Fruit fly (Drosophila melanogaster): ENCODE measurements around the gene Teh3.

Teh3 gene

dm6 chr3L:4232227-4232626 lies 47.8 kb upstream of the Teh3 start (continued):
- TF ChIP-seq Dll (GFP tag; IDR thresholded peaks at IDR 0.05; ENCODE audit: partially characterized antibody) (no peak), gsb (GFP tag; IDR thresholded peaks at IDR 0.05) (no peak), Doc3 (GFP tag; IDR thresholded peaks at IDR 0.05; ENCODE audit: partially characterized antibody) (no peak), NC2α (GFP tag; optimal IDR thresholded peaks at IDR 0.05) (no peak), usp (GFP tag; optimal IDR thresholded peaks at IDR 0.05) (no peak), CG9817 (tag; optimal IDR thresholded peaks at IDR 0.05) (no peak), CG12769 (tag; optimal IDR thresholded peaks at IDR 0.05) (peak; percentile 8), onecut (GFP tag; IDR thresholded peaks at IDR 0.05) (no peak), NK7.1 (GFP tag; optimal IDR thresholded peaks at IDR 0.05) (no peak), Ssrp (tag; optimal IDR thresholded peaks at IDR 0.05) (no peak), bbx (GFP tag; IDR thresholded peaks at IDR 0.05; ENCODE audit: partially characterized antibody) (0 out of 2 replicates have a peak, but pooled peaks have one; percentile 23), CG9727 (GFP tag; optimal IDR thresholded peaks at IDR 0.05) (no peak), Ptx1 (GFP tag; IDR thresholded peaks at IDR 0.05) (no peak), Sry-β (GFP tag; optimal IDR thresholded peaks at IDR 0.05) (no peak), nmo (GFP tag; optimal IDR thresholded peaks at IDR 0.05) (no peak), Nf-YC (tag; optimal IDR thresholded peaks at IDR 0.05) (peak; percentile 3), CG14014 (GFP tag; IDR thresholded peaks at IDR 0.05) (no peak), klu (GFP tag; IDR thresholded peaks at IDR 0.05) (no peak), dmrt11E (tag; optimal IDR thresholded peaks at IDR 0.05) (no peak), CG7786 (GFP tag; optimal IDR thresholded peaks at IDR 0.05) (no peak), CG10543 (GFP tag; optimal IDR thresholded peaks at IDR 0.05) (peak; percentile 11), az2 (GFP tag; optimal IDR thresholded peaks at IDR 0.05) (no peak), ap (GFP tag; IDR thresholded peaks at IDR 0.05) (no peak), CG11456 (GFP tag; IDR thresholded peaks at IDR 0.05) (no peak), da (GFP tag; optimal IDR thresholded peaks at IDR 0.05) (no peak), Hsf (GFP tag; optimal IDR thresholded peaks at IDR 0.05) (no peak), Xbp1 (GFP tag; optimal IDR thresholded peaks at IDR 0.05) (no peak), lilli (GFP tag; optimal IDR thresholded peaks at IDR 0.05) (no peak), CG15011 (GFP tag; optimal IDR thresholded peaks at IDR 0.05) (no peak), br (optimal IDR thresholded peaks at IDR 0.05) (no peak), sima (GFP tag; optimal IDR thresholded peaks at IDR 0.05) (no peak), NC2β (GFP tag; optimal IDR thresholded peaks at IDR 0.05) (no peak), CG10462 (GFP tag; optimal IDR thresholded peaks at IDR 0.05) (no peak), pho (GFP tag; optimal IDR thresholded peaks at IDR 0.05) (no peak), CG17912 (GFP tag; optimal IDR thresholded peaks at IDR 0.05) (no peak), pnt (GFP tag; optimal IDR thresholded peaks at IDR 0.05) (no peak), CG6175 (GFP tag; IDR thresholded peaks at IDR 0.05) (no peak), Kr (GFP tag; optimal IDR thresholded peaks at IDR 0.05) (peak; percentile 34), al (GFP tag; IDR thresholded peaks at IDR 0.05) (no peak), hb (GFP tag; IDR thresholded peaks at IDR 0.05; ENCODE audit: partially characterized antibody) (no peak), peb (GFP tag; IDR thresholded peaks at IDR 0.05) (peak; percentile 30; the same call in 1 of the 2 replicates), CG15479 (GFP tag; optimal IDR thresholded peaks at IDR 0.05) (peak; percentile 64), CG13123 (GFP tag; optimal IDR thresholded peaks at IDR 0.05) (no peak), CG2202 (tag; optimal IDR thresholded peaks at IDR 0.05) (no peak), chif (GFP tag; optimal IDR thresholded peaks at IDR 0.05) (no peak), CG5180 (GFP tag; optimal IDR thresholded peaks at IDR 0.05) (peak; percentile 32), Antp (GFP tag; optimal IDR thresholded peaks at IDR 0.05) (no peak), CG3281 (GFP tag; optimal IDR thresholded peaks at IDR 0.05) (no peak), btn (GFP tag; optimal IDR thresholded peaks at IDR 0.05) (no peak), Opbp (GFP tag; IDR thresholded peaks at IDR 0.05; ENCODE audit: partially characterized antibody) (no peak), tx (GFP tag; optimal IDR thresholded peaks at IDR 0.05) (no peak), Scr (GFP tag; IDR thresholded peaks at IDR 0.05; ENCODE audit: partially characterized antibody) (no peak)

All from whole organism, embryonic.